Worm (Caenorhabditis elegans) whole organism, young adult: ENCODE data around the gene gly-6.

Source experiments
- Y53F4B.3 ChIP-seq: fragments of 200-800 bp; sonication (Bioruptor generic); IDR thresholded peaks from 2 replicates; pipeline ENCODE4 v1.3.6; 2022; ENCODE audit warnings: missing genetic modification reagents, missing genetic modification characterization, missing compliant biosample characterization
- ama-1 ChIP-seq, 3 experiments: fragments of 150-350 bp in 1 of 3; sonication (generic microtip) in 2 of 3; optimal IDR thresholded peaks; 2 replicates each; lab custom pipeline; 2014 to 2018; ENCODE audit warnings: missing biosample characterization in 2 of 3, missing genetic modification characterization in 2 of 3, missing genetic modification reagents in 2 of 3
- ccch-3 ChIP-seq: fragments of 200-800 bp; sonication (Bioruptor generic); optimal IDR thresholded peaks from 2 replicates; lab custom pipeline; 2018; ENCODE audit warnings: mild to moderate bottlenecking, missing genetic modification characterization, missing compliant biosample characterization
- him-1 ChIP-seq: sonication (generic microtip); optimal IDR thresholded peaks from 2 replicates; lab custom pipeline; 2016; ENCODE audit warnings: missing genotype, missing genetic modification reagents, missing genetic modification characterization, missing compliant biosample characterization
- nfya-1 ChIP-seq: sonication (generic microtip); optimal IDR thresholded peaks from 2 replicates; lab custom pipeline; 2017; ENCODE audit warnings: antibody characterized with exemption, missing compliant biosample characterization, missing genetic modification characterization, borderline replicate concordance; ENCODE audit not compliant: insufficient read depth
- nfyb-1 ChIP-seq: fragments of 200-800 bp; sonication (Bioruptor generic); IDR thresholded peaks from 2 replicates; pipeline ENCODE4 v1.3.6; 2022; ENCODE audit warnings: missing genetic modification reagents, missing genetic modification characterization, missing compliant biosample characterization
- sdz-38 ChIP-seq: sonication (generic microtip); optimal IDR thresholded peaks from 2 replicates; lab custom pipeline; 2016; ENCODE audit warnings: missing genotype, missing genetic modification characterization, missing compliant biosample characterization
- sea-2 ChIP-seq: fragments of 200-800 bp; sonication (Bioruptor generic); IDR thresholded peaks from 2 replicates; pipeline ENCODE4 v1.3.6; 2022; ENCODE audit warnings: missing genetic modification characterization, missing compliant biosample characterization
- somi-1 ChIP-seq: fragments of 200-800 bp; sonication (Bioruptor generic); optimal IDR thresholded peaks from 2 replicates; lab custom pipeline; 2018; ENCODE audit warnings: mild to moderate bottlenecking, missing genetic modification characterization, missing compliant biosample characterization
- xnd-1 ChIP-seq: sonication (generic microtip); optimal IDR thresholded peaks from 2 replicates; lab custom pipeline; 2016; ENCODE audit warnings: missing genotype, missing genetic modification reagents, missing genetic modification characterization, missing compliant biosample characterization

DNA sequence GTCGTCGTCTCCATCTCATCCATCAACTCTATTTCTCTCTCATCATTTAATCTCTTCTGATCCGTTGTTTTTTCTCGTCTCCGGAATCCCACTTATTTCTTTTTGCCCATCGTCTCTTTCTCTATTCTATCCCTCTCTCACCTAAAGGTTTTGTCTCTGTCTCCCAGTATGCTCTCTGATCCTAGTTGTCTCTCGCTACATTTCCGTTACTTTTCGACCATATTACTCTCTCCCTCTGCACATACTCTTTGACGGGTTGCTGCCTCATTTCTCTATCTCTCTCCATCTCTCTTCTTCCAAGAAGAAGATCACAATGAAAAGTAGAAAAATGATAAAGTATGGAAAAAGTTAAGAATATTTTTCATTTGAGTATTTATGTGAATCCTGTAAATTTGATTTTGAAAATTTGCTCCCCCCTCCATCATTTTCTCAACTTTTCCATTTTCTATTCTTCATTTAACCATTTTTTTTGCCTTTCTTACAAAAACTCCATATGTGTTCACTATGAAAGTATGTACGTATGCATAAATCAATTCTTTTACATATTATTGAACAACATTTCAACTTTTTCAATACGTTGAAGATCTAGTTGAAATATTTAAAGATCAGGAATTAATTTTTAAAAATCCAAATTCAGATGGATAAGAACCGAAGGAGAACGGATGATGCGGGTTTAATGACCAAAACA is 13.8 kb downstream of the gly-6 start, which contains the start of gene tag-131:
- TF ChIP-seq sdz-38 (tag; lab: Kevin White, UChicago) (no peak), nfyb-1 (GFP tag; lab: Robert Waterston, UW) (no peak), nfya-1 (tag; lab: Kevin White, UChicago) (no peak), ccch-3 (no peak), sea-2 (no peak), him-1 (tag; lab: Kevin White, UChicago) (no peak), xnd-1 (tag; lab: Kevin White, UChicago) (no peak), ama-1 (optimal IDR thresholded peaks at IDR 0.05; lab: Kevin White, UChicago) (no peak), ama-1 (GFP tag; optimal IDR thresholded peaks at IDR 0.05; lab: Kevin White, UChicago) (no peak), somi-1 (GFP tag; lab: Kevin White, UChicago) (no peak), Y53F4B.3 (GFP tag; lab: Robert Waterston, UW) (no peak)
